Fruit fly (Drosophila melanogaster) whole organism, embryonic: ENCODE results near the gene CG14352.

ENCODE experiments used
- CG8478 ChIP-seq: fragments of >200 bp; optimal IDR thresholded peaks from 2 replicates; lab custom pipeline; 2018
- D19B ChIP-seq: fragments of 200-800 bp; sonication (Bioruptor generic); optimal IDR thresholded peaks from 2 replicates; lab custom pipeline; 2017; ENCODE audit warnings: missing biosample characterization, mild to moderate bottlenecking, missing genetic modification characterization
- bcd ChIP-seq: fragments of 200-800 bp; sonication (Bioruptor generic); optimal IDR thresholded peaks from 2 replicates; lab custom pipeline; 2017; ENCODE audit warnings: missing biosample characterization, mild to moderate bottlenecking, missing genetic modification characterization
- gt ChIP-seq: fragments of 200-800 bp; sonication (Bioruptor generic); IDR thresholded peaks from 2 replicates; pipeline ENCODE4 v1.3.6; 2022; ENCODE audit warnings: missing biosample characterization, missing genetic modification characterization
- knrl ChIP-seq: fragments of 200-800 bp; sonication (Bioruptor generic); IDR thresholded peaks from 3 replicates; pipeline ENCODE4 v1.3.6; 2022; ENCODE audit warnings: missing biosample characterization, missing genetic modification characterization; ENCODE audit not compliant: partially characterized antibody
- lilli ChIP-seq: fragments of 200-800 bp; sonication (Bioruptor generic); optimal IDR thresholded peaks from 3 replicates; lab custom pipeline; 2016; ENCODE audit warnings: missing biosample characterization, missing genetic modification characterization
- pfk ChIP-seq: fragments of 200-800 bp; sonication (Bioruptor generic); optimal IDR thresholded peaks from 2 replicates; lab custom pipeline; 2018; ENCODE audit warnings: missing biosample characterization, mild to moderate bottlenecking, missing genetic modification characterization, moderate library complexity
- prd ChIP-seq, 3 experiments: fragments of >200 bp in 2 of 3; fragments of 200-800 bp in 1 of 3; sonication (Bioruptor generic) in 1 of 3; optimal IDR thresholded peaks in 2 of 3; IDR thresholded peaks in 1 of 3; 2 replicates in 2 of 3; 3 replicates in 1 of 3; pipeline versions ENCODE4 v1.3.6 to Lab custom; 2017 to 2022; ENCODE audit warnings: missing biosample characterization in 1 of 3, missing genetic modification characterization in 1 of 3

DNA sequence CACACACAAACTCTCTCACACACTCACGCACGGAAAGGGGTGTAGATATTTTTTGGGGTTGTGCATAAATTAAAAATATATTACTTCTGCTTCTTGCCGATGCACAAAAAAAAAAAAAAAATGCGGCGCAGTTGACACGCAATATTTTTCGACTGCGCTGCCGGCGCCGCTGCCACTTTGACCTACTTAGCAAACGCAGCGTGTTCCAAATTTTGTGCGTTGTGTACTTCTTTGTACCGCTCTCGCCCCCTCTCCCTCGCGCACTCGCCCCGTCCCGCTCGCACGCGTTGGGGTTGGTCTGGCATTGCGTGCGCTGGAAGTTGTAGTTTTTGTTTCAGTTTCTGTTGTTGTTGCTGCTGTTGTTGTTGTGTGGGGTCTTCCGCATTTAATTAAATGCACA is 43.0 kb downstream of the CG14352 start:
- no peak for TF ChIP-seq pfk (GFP tag; lab: Kevin White, UChicago)
- TF ChIP-seq prd (optimal IDR thresholded peaks at IDR 0.05; lab: Kevin White, UChicago), result no peak
- TF ChIP-seq prd (GFP tag; IDR thresholded peaks at IDR 0.05; lab: Robert Waterston, UW), result no peak; the same call in 2 of the 3 replicates
- no peak for TF ChIP-seq bcd (GFP tag; lab: Kevin White, UChicago)
- TF ChIP-seq D19B (GFP tag; lab: Kevin White, UChicago), result no peak
- TF ChIP-seq knrl, result no peak
- TF ChIP-seq gt (GFP tag; lab: Robert Waterston, UW), result no peak
- no peak for TF ChIP-seq CG8478
- no peak for TF ChIP-seq lilli (GFP tag; lab: Kevin White, UChicago)
